Worm (Caenorhabditis elegans): Measurements from ENCODE around the gene Y37E11AL.9.

DNA sequence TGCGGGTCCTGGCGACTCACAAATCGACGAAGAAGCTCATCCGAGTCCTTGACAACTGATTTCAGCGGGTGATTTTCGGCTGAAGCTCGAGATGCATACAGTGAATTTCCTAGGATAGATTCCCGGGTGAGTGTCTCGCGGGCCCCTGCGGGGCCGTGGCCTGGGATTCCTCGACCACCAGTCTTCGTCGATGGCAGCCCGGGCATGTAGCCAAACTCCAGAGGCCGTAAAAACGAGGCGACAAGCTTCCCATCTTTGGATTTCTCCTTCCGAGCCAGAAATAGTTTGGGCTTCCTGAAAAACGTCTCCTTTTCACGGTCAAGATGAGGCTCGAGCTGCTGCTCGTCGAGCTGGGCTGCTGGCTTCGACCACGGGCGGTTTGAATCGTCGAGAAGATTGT lies 12.4 kb downstream of the Y37E11AL.9 start:
- no peak for TF ChIP-seq aly-2 (tag; optimal IDR thresholded peaks at IDR 0.05)
- TF ChIP-seq nhr-28 (tag; optimal IDR thresholded peaks at IDR 0.05), result no peak
- TF ChIP-seq jun-1 (tag; optimal IDR thresholded peaks at IDR 0.05), result no peak
- TF ChIP-seq elt-3 (tag; optimal IDR thresholded peaks at IDR 0.05), result no peak
- no peak for TF ChIP-seq egl-27 (tag; optimal IDR thresholded peaks at IDR 0.05)
- TF ChIP-seq sea-2 (GFP tag; optimal IDR thresholded peaks at IDR 0.05), result no peak
- TF ChIP-seq ama-1 (optimal IDR thresholded peaks at IDR 0.05), result no peak
- no peak for TF ChIP-seq nhr-76 (tag; optimal IDR thresholded peaks at IDR 0.05)
- no peak for TF ChIP-seq unc-62 (GFP tag; optimal IDR thresholded peaks at IDR 0.05)
- no peak for TF ChIP-seq lin-15B (tag; optimal IDR thresholded peaks at IDR 0.05)
